Fruit fly (Drosophila melanogaster) S2 (cell line): Measurements from ENCODE around the gene CG44303.

Source experiments
- CG8478 ChIP-seq: fragments of >200 bp; optimal IDR thresholded peaks from 2 replicates; lab custom pipeline; 2018
- CTCF ChIP-seq, 2 experiments: fragments of >200 bp; optimal IDR thresholded peaks; 2 replicates each; lab custom pipeline; 2018

dm6 chrX:6642593-6643257 lies 44.5 kb downstream of the CG44303 start:
- TF ChIP-seq CG8478 (lab: Kevin White, UChicago) (no peak), CTCF (optimal IDR thresholded peaks at IDR 0.05; lab: Kevin White, UChicago) (no peak)
